Fruit fly (Drosophila melanogaster) whole organism, embryonic: ENCODE data around the gene PEK.
A peak's percentile ranks its signal among the peaks of the same experiment; 100 is the strongest.

Source experiments
- Aef1 ChIP-seq: fragments of 200-800 bp; sonication (Bioruptor generic); IDR thresholded peaks from 3 replicates; pipeline ENCODE4 v1.3.6; 2022; ENCODE audit warnings: missing biosample characterization, missing genetic modification characterization
- C15 ChIP-seq: fragments of 200-800 bp; sonication (Bioruptor generic); IDR thresholded peaks from 3 replicates; pipeline ENCODE4 v1.3.6; 2022; ENCODE audit warnings: missing biosample characterization, missing genetic modification characterization
- CG10543 ChIP-seq: fragments of 200-800 bp; sonication (Bioruptor generic); optimal IDR thresholded peaks from 3 replicates; lab custom pipeline; 2017; ENCODE audit warnings: missing biosample characterization, mild to moderate bottlenecking, missing genetic modification characterization, moderate library complexity
- CG11504 ChIP-seq: fragments of 200-800 bp; sonication (Bioruptor generic); optimal IDR thresholded peaks from 3 replicates; lab custom pipeline; 2019; ENCODE audit warnings: missing biosample characterization, mild to moderate bottlenecking, missing genetic modification characterization, moderate library complexity
- CG12659 ChIP-seq: fragments of 200-800 bp; sonication (Bioruptor generic); optimal IDR thresholded peaks from 3 replicates; lab custom pipeline; 2017; ENCODE audit warnings: mild to moderate bottlenecking, missing biosample characterization, missing genetic modification reagents, missing genetic modification characterization
- CG15073 ChIP-seq: fragments of 200-800 bp; sonication (Bioruptor generic); optimal IDR thresholded peaks from 2 replicates; lab custom pipeline; 2016; ENCODE audit warnings: missing biosample characterization, missing genetic modification characterization
- CG15269 ChIP-seq: fragments of 200-800 bp; sonication (Bioruptor generic); optimal IDR thresholded peaks from 2 replicates; lab custom pipeline; 2018; ENCODE audit warnings: missing biosample characterization, mild to moderate bottlenecking, missing genetic modification characterization, moderate library complexity
- CG1529 ChIP-seq: fragments of 200-800 bp; sonication (Bioruptor generic); optimal IDR thresholded peaks from 3 replicates; lab custom pipeline; 2018; ENCODE audit warnings: missing biosample characterization, missing genetic modification characterization
- CG15696 ChIP-seq: fragments of 200-800 bp; sonication (Bioruptor generic); optimal IDR thresholded peaks from 2 replicates; lab custom pipeline; 2019; ENCODE audit warnings: missing biosample characterization, mild to moderate bottlenecking, missing genetic modification characterization, moderate library complexity
- CG1647 ChIP-seq: fragments of 200-800 bp; sonication (Bioruptor generic); optimal IDR thresholded peaks from 3 replicates; lab custom pipeline; 2016; ENCODE audit warnings: missing biosample characterization, missing genetic modification characterization
- CG17568 ChIP-seq: fragments of 200-800 bp; sonication (Bioruptor generic); optimal IDR thresholded peaks from 2 replicates; lab custom pipeline; 2018; ENCODE audit warnings: missing biosample characterization, mild to moderate bottlenecking, missing genetic modification characterization, moderate library complexity
- CG17802 ChIP-seq: fragments of 200-800 bp; sonication (Bioruptor generic); optimal IDR thresholded peaks from 2 replicates; lab custom pipeline; 2018; ENCODE audit warnings: missing biosample characterization, mild to moderate bottlenecking, missing genetic modification characterization, moderate library complexity
- CG2120 ChIP-seq: fragments of 200-800 bp; sonication (Bioruptor generic); optimal IDR thresholded peaks from 3 replicates; lab custom pipeline; 2016; ENCODE audit warnings: missing biosample characterization, missing genetic modification characterization
- CG2678 ChIP-seq: fragments of 200-800 bp; sonication (Bioruptor generic); optimal IDR thresholded peaks from 3 replicates; lab custom pipeline; 2019; ENCODE audit warnings: missing biosample characterization, mild to moderate bottlenecking, missing genetic modification characterization, moderate library complexity
- CG3065 ChIP-seq: fragments of 200-800 bp; sonication (Bioruptor generic); optimal IDR thresholded peaks from 2 replicates; lab custom pipeline; 2016; ENCODE audit warnings: missing biosample characterization, missing genetic modification characterization
- CG4404 ChIP-seq: fragments of 200-800 bp; sonication (Bioruptor generic); IDR thresholded peaks from 2 replicates; pipeline ENCODE4 v1.3.6; 2022; ENCODE audit warnings: missing biosample characterization, missing genetic modification characterization
- CG5953 ChIP-seq: fragments of 200-800 bp; sonication (Bioruptor generic); IDR thresholded peaks from 2 replicates; pipeline ENCODE4 v1.3.6; 2022; ENCODE audit warnings: missing biosample characterization, missing genetic modification characterization
- CG6272 ChIP-seq: fragments of 200-800 bp; sonication (Bioruptor generic); IDR thresholded peaks from 2 replicates; pipeline ENCODE4 v1.3.6; 2022; ENCODE audit warnings: missing biosample characterization, missing genetic modification characterization
- CG6689 ChIP-seq: fragments of 200-800 bp; sonication (Bioruptor generic); IDR thresholded peaks from 2 replicates; pipeline ENCODE4 v1.3.6; 2022; ENCODE audit warnings: missing biosample characterization, missing genetic modification characterization
- CG7271 ChIP-seq: fragments of 200-800 bp; sonication (Bioruptor generic); optimal IDR thresholded peaks from 2 replicates; lab custom pipeline; 2018; ENCODE audit warnings: missing biosample characterization, mild to moderate bottlenecking, missing genetic modification characterization, moderate library complexity
- CG9817 ChIP-seq: fragments of 200-800 bp; sonication (Bioruptor generic); optimal IDR thresholded peaks from 2 replicates; lab custom pipeline; 2018; ENCODE audit warnings: missing biosample characterization, mild to moderate bottlenecking, missing genetic modification characterization, moderate library complexity
- CkIIα-i1 ChIP-seq: fragments of 200-800 bp; sonication (Bioruptor generic); IDR thresholded peaks from 2 replicates; pipeline ENCODE4 v1.3.6; 2022; ENCODE audit warnings: missing biosample characterization, missing genetic modification characterization
- CrebB ChIP-seq: fragments of 200-800 bp; sonication (Bioruptor generic); optimal IDR thresholded peaks from 3 replicates; lab custom pipeline; 2018; ENCODE audit warnings: missing biosample characterization, mild to moderate bottlenecking, missing genetic modification characterization
- Dp ChIP-seq: fragments of 200-800 bp; sonication (Bioruptor generic); optimal IDR thresholded peaks from 2 replicates; lab custom pipeline; 2018; ENCODE audit warnings: missing biosample characterization, mild to moderate bottlenecking, missing genetic modification characterization, moderate library complexity
- Fer2 ChIP-seq: fragments of 200-800 bp; sonication (Bioruptor generic); optimal IDR thresholded peaks from 2 replicates; lab custom pipeline; 2018; ENCODE audit warnings: missing biosample characterization, mild to moderate bottlenecking, missing genetic modification characterization, moderate library complexity
- GATAe ChIP-seq: fragments of 200-800 bp; sonication (Bioruptor generic); conservative IDR thresholded peaks from 2 replicates; pipeline ENCODE4 v1.3.6; 2022; ENCODE audit warnings: missing biosample characterization, missing genetic modification characterization
- HmgD ChIP-seq: fragments of 200-800 bp; sonication (Bioruptor generic); optimal IDR thresholded peaks from 3 replicates; lab custom pipeline; 2016; ENCODE audit warnings: missing biosample characterization, missing genetic modification characterization
- HmgZ ChIP-seq: fragments of 200-800 bp; sonication (Bioruptor generic); optimal IDR thresholded peaks from 2 replicates; lab custom pipeline; 2018; ENCODE audit warnings: missing biosample characterization, mild to moderate bottlenecking, missing genetic modification characterization
- Jarid2 ChIP-seq: fragments of 200-800 bp; sonication (Bioruptor generic); optimal IDR thresholded peaks from 3 replicates; lab custom pipeline; 2017; ENCODE audit warnings: mild to moderate bottlenecking, missing biosample characterization, missing genetic modification reagents, missing genetic modification characterization
- Lhr ChIP-seq: fragments of 200-800 bp; sonication (Bioruptor generic); optimal IDR thresholded peaks from 3 replicates; lab custom pipeline; 2017; ENCODE audit warnings: mild to moderate bottlenecking, missing biosample characterization, missing genetic modification reagents, missing genetic modification characterization
- MESR4 ChIP-seq: fragments of 200-800 bp; sonication (Bioruptor generic); optimal IDR thresholded peaks from 2 replicates; lab custom pipeline; 2018; ENCODE audit warnings: missing biosample characterization, mild to moderate bottlenecking, missing genetic modification characterization, moderate library complexity
- NFAT ChIP-seq: fragments of 200-800 bp; sonication (Bioruptor generic); IDR thresholded peaks from 2 replicates; pipeline ENCODE4 v1.3.6; 2022; ENCODE audit warnings: missing biosample characterization, missing genetic modification characterization
- Pdp1 ChIP-seq, 2 experiments: fragments of 200-800 bp; sonication (Bioruptor generic); optimal IDR thresholded peaks; 3 replicates each; lab custom pipeline; 2016; ENCODE audit warnings: missing biosample characterization in 2 of 2, missing genetic modification characterization in 2 of 2, mild to moderate bottlenecking in 1 of 2, moderate library complexity in 1 of 2
- Six4 ChIP-seq: fragments of 200-800 bp; sonication (Bioruptor generic); optimal IDR thresholded peaks from 2 replicates; lab custom pipeline; 2016; ENCODE audit warnings: missing biosample characterization, missing genetic modification characterization
- Sox102F ChIP-seq: fragments of 200-800 bp; sonication (Bioruptor generic); optimal IDR thresholded peaks from 2 replicates; lab custom pipeline; 2018; ENCODE audit warnings: missing biosample characterization, mild to moderate bottlenecking, missing genetic modification characterization, moderate library complexity
- Sry-β ChIP-seq: fragments of 200-800 bp; sonication (Bioruptor generic); optimal IDR thresholded peaks from 2 replicates; lab custom pipeline; 2018; ENCODE audit warnings: missing biosample characterization, mild to moderate bottlenecking, missing genetic modification characterization, moderate library complexity
- Sry-δ ChIP-seq: fragments of 200-800 bp; sonication (Bioruptor generic); optimal IDR thresholded peaks from 2 replicates; lab custom pipeline; 2016; ENCODE audit warnings: missing biosample characterization, missing genetic modification characterization
- YL-1 ChIP-seq: fragments of 200-800 bp; sonication (Bioruptor generic); optimal IDR thresholded peaks from 3 replicates; lab custom pipeline; 2017; ENCODE audit warnings: missing biosample characterization, mild to moderate bottlenecking, missing genetic modification characterization
- bsh ChIP-seq, 2 experiments: fragments of 200-800 bp; sonication (Bioruptor generic); optimal IDR thresholded peaks; 2 replicates each; lab custom pipeline; 2017 to 2018; ENCODE audit warnings: mild to moderate bottlenecking in 2 of 2, missing biosample characterization in 2 of 2, missing genetic modification characterization in 2 of 2, moderate library complexity in 1 of 2
- cad ChIP-seq: fragments of >200 bp; optimal IDR thresholded peaks from 2 replicates; lab custom pipeline; 2017; ENCODE audit warnings: missing biosample characterization, missing genetic modification characterization
- caup ChIP-seq: fragments of 200-800 bp; sonication (Bioruptor generic); optimal IDR thresholded peaks from 3 replicates; lab custom pipeline; 2017; ENCODE audit warnings: missing biosample characterization, mild to moderate bottlenecking, missing genetic modification characterization, moderate library complexity; ENCODE audit not compliant: severe bottlenecking
- chm ChIP-seq: fragments of 200-800 bp; sonication (Bioruptor generic); IDR thresholded peaks from 2 replicates; pipeline ENCODE4 v1.3.6; 2022; ENCODE audit warnings: missing biosample characterization, missing genetic modification characterization
- chn ChIP-seq: fragments of 200-800 bp; sonication (Bioruptor generic); optimal IDR thresholded peaks from 2 replicates; lab custom pipeline; 2016; ENCODE audit warnings: missing biosample characterization, missing genetic modification characterization
- da ChIP-seq: fragments of 200-800 bp; sonication (Bioruptor generic); optimal IDR thresholded peaks from 2 replicates; lab custom pipeline; 2016; ENCODE audit warnings: missing biosample characterization, missing genetic modification characterization
- maf-S ChIP-seq: fragments of 200-800 bp; sonication (Bioruptor generic); optimal IDR thresholded peaks from 2 replicates; lab custom pipeline; 2016; ENCODE audit warnings: missing biosample characterization, missing genetic modification characterization
- pho ChIP-seq: fragments of 200-800 bp; sonication (Bioruptor generic); optimal IDR thresholded peaks from 2 replicates; lab custom pipeline; 2016; ENCODE audit warnings: missing biosample characterization, missing genetic modification characterization
- salm ChIP-seq: fragments of 200-800 bp; sonication (Bioruptor generic); optimal IDR thresholded peaks from 2 replicates; lab custom pipeline; 2018; ENCODE audit warnings: missing biosample characterization, mild to moderate bottlenecking, missing genetic modification characterization
- sim ChIP-seq: fragments of 200-800 bp; sonication (Bioruptor generic); IDR thresholded peaks from 2 replicates; pipeline ENCODE4 v1.3.6; 2022; ENCODE audit warnings: missing biosample characterization, missing genetic modification characterization
- ssp ChIP-seq: fragments of 200-800 bp; sonication (Bioruptor generic); IDR thresholded peaks from 2 replicates; pipeline ENCODE4 v1.3.6; 2022; ENCODE audit warnings: missing biosample characterization, missing genetic modification characterization
- tx ChIP-seq: fragments of 200-800 bp; sonication (Bioruptor generic); optimal IDR thresholded peaks from 2 replicates; lab custom pipeline; 2016; ENCODE audit warnings: missing biosample characterization, missing genetic modification characterization
- vvl ChIP-seq: fragments of 200-800 bp; sonication (Bioruptor generic); IDR thresholded peaks from 2 replicates; pipeline ENCODE4 v1.3.6; 2022; ENCODE audit warnings: missing biosample characterization, missing genetic modification characterization
- wdn ChIP-seq: fragments of 200-800 bp; sonication (Bioruptor generic); IDR thresholded peaks from 2 replicates; pipeline ENCODE4 v1.3.6; 2022; ENCODE audit warnings: missing biosample characterization, missing genetic modification characterization

The PEK gene

dm6 chr3R:5438750-5439149 lies 25.8 kb downstream of the PEK start (continued):
- TF ChIP-seq CG3065 (GFP tag; lab: Kevin White, UChicago) (no peak), CG17568 (GFP tag; lab: Kevin White, UChicago) (no peak), CG4404 (GFP tag; lab: Robert Waterston, UW) (no peak), vvl (GFP tag; lab: Robert Waterston, UW) (no peak), wdn (GFP tag; lab: Robert Waterston, UW) (no peak), CG10543 (GFP tag; lab: Kevin White, UChicago) (no peak), NFAT (no peak), Dp (GFP tag; lab: Kevin White, UChicago) (peak; percentile 30), sim (no peak), CG2678 (no peak), CG5953 (no peak), Sox102F (peak; percentile 17), CkIIα-i1 (GFP tag; lab: Robert Waterston, UW) (no peak), CG15696 (tag; lab: Kevin White, UChicago) (peak; percentile 34), da (GFP tag; lab: Kevin White, UChicago) (no peak), C15 (no peak), CG1529 (no peak), Pdp1 (GFP tag; optimal IDR thresholded peaks at IDR 0.05; lab: Kevin White, UChicago) (no peak), Aef1 (GFP tag; lab: Robert Waterston, UW) (no peak), pho (GFP tag; lab: Kevin White, UChicago) (no peak), salm (tag; lab: Kevin White, UChicago) (no peak), Lhr (peak; percentile 28), CG7271 (tag; lab: Kevin White, UChicago) (no peak), MESR4 (GFP tag; lab: Kevin White, UChicago) (no peak), CrebB (tag; lab: Kevin White, UChicago) (no peak), CG11504 (tag; lab: Kevin White, UChicago) (peak; percentile 39), tx (no peak), CG12659 (GFP tag; lab: Kevin White, UChicago) (peak; percentile 32), YL-1 (no peak), maf-S (no peak), CG15269 (tag; lab: Kevin White, UChicago) (no peak), HmgZ (tag; lab: Kevin White, UChicago) (no peak), bsh (GFP tag; optimal IDR thresholded peaks at IDR 0.05; lab: Kevin White, UChicago) (no peak), Six4 (GFP tag; lab: Kevin White, UChicago) (no peak), chn (GFP tag; lab: Kevin White, UChicago) (no peak), caup (no peak), CG6272 (GFP tag; lab: Robert Waterston, UW) (0 out of 2 replicates have a peak, but pooled peaks have one; percentile 9), Jarid2 (GFP tag; lab: Kevin White, UChicago) (peak; percentile 6), CG17802 (no peak), Sry-δ (GFP tag; lab: Kevin White, UChicago) (peak; percentile 32), ssp (GFP tag; lab: Robert Waterston, UW) (no peak), CG1647 (GFP tag; lab: Kevin White, UChicago) (no peak), Fer2 (tag; lab: Kevin White, UChicago) (no peak), CG15073 (GFP tag; lab: Kevin White, UChicago) (no peak), CG6689 (no peak), cad (GFP tag; lab: Kevin White, UChicago) (no peak), HmgD (GFP tag; lab: Kevin White, UChicago) (peak; percentile 63), Sry-β (no peak), GATAe (GFP tag; lab: Robert Waterston, UW) (no peak), CG9817 (tag; lab: Kevin White, UChicago) (peak; percentile 1), chm (GFP tag; lab: Robert Waterston, UW) (no peak), CG2120 (GFP tag; lab: Kevin White, UChicago) (no peak)
